Fruit fly (Drosophila melanogaster) whole organism, embryonic: ENCODE measurements around the gene CG33110.

Experiments used
- Awh ChIP-seq: fragments of 200-800 bp; sonication (Bioruptor generic); IDR thresholded peaks from 2 replicates; pipeline ENCODE4, ENCODE4 v1.3.6; 2022; ENCODE audit warnings: missing biosample characterization, missing genetic modification characterization
- Bteb2 ChIP-seq: fragments of 200-800 bp; sonication (Bioruptor generic); optimal IDR thresholded peaks from 2 replicates; lab custom pipeline; 2016; ENCODE audit warnings: missing biosample characterization, missing genetic modification characterization
- CG11696 ChIP-seq: fragments of 200-800 bp; sonication (Bioruptor generic); IDR thresholded peaks from 2 replicates; pipeline ENCODE4 v1.3.6; 2022; ENCODE audit warnings: missing biosample characterization, missing genetic modification characterization
- CG12219 ChIP-seq: fragments of 200-800 bp; sonication (Bioruptor generic); optimal IDR thresholded peaks from 3 replicates; lab custom pipeline; 2018; ENCODE audit warnings: missing biosample characterization, mild to moderate bottlenecking, missing genetic modification characterization
- CG1233 ChIP-seq: fragments of 200-800 bp; sonication (Bioruptor generic); optimal IDR thresholded peaks from 4 replicates; lab custom pipeline; 2018; ENCODE audit warnings: missing biosample characterization, mild to moderate bottlenecking, missing genetic modification characterization
- CG12769 ChIP-seq: fragments of 200-800 bp; sonication (Bioruptor generic); optimal IDR thresholded peaks from 2 replicates; lab custom pipeline; 2019; ENCODE audit warnings: missing biosample characterization, mild to moderate bottlenecking, missing genetic modification characterization, moderate library complexity
- CG1602 ChIP-seq: fragments of 200-800 bp; sonication (Bioruptor generic); optimal IDR thresholded peaks from 3 replicates; lab custom pipeline; 2016; ENCODE audit warnings: missing biosample characterization, missing genetic modification characterization
- CG16815 ChIP-seq: fragments of 200-800 bp; sonication (Bioruptor generic); optimal IDR thresholded peaks from 3 replicates; lab custom pipeline; 2017; ENCODE audit warnings: missing biosample characterization, mild to moderate bottlenecking, missing genetic modification characterization
- CG16863 ChIP-seq: fragments of 200-800 bp; sonication (Bioruptor generic); optimal IDR thresholded peaks from 3 replicates; lab custom pipeline; 2016; ENCODE audit warnings: missing biosample characterization, missing genetic modification characterization
- CG2120 ChIP-seq: fragments of 200-800 bp; sonication (Bioruptor generic); optimal IDR thresholded peaks from 3 replicates; lab custom pipeline; 2016; ENCODE audit warnings: missing biosample characterization, missing genetic modification characterization
- CG2199 ChIP-seq: fragments of 200-800 bp; sonication (Bioruptor generic); IDR thresholded peaks from 3 replicates; pipeline ENCODE4 v1.3.6; 2022; ENCODE audit warnings: missing biosample characterization, missing genetic modification characterization
- CG30020 ChIP-seq: fragments of 200-800 bp; optimal IDR thresholded peaks from 2 replicates; lab custom pipeline; 2019; ENCODE audit warnings: missing biosample characterization, mild to moderate bottlenecking, missing genetic modification characterization, moderate library complexity
- CG31388 ChIP-seq: fragments of 200-800 bp; sonication (Bioruptor generic); optimal IDR thresholded peaks from 2 replicates; lab custom pipeline; 2016; ENCODE audit warnings: missing biosample characterization, missing genetic modification characterization
- CG3281 ChIP-seq: fragments of 200-800 bp; sonication (Bioruptor generic); optimal IDR thresholded peaks from 3 replicates; lab custom pipeline; 2017; ENCODE audit warnings: missing biosample characterization, mild to moderate bottlenecking, missing genetic modification characterization
- CG33213 ChIP-seq: fragments of 200-800 bp; sonication (Bioruptor generic); optimal IDR thresholded peaks from 3 replicates; lab custom pipeline; 2016; ENCODE audit warnings: missing biosample characterization, missing genetic modification characterization
- CG4424 ChIP-seq: fragments of 200-800 bp; sonication (Bioruptor generic); optimal IDR thresholded peaks from 3 replicates; lab custom pipeline; 2016; ENCODE audit warnings: missing biosample characterization, missing genetic modification characterization
- CG4617 ChIP-seq: fragments of 200-800 bp; sonication (Bioruptor generic); optimal IDR thresholded peaks from 3 replicates; lab custom pipeline; 2016; ENCODE audit warnings: missing biosample characterization, missing genetic modification characterization, borderline replicate concordance
- CG4730 ChIP-seq: fragments of 200-800 bp; sonication (Bioruptor generic); IDR thresholded peaks from 2 replicates; pipeline ENCODE4 v1.3.6; 2022; ENCODE audit warnings: missing biosample characterization, missing genetic modification characterization
- CG4820 ChIP-seq: fragments of 200-800 bp; sonication (Bioruptor generic); optimal IDR thresholded peaks from 3 replicates; lab custom pipeline; 2016; ENCODE audit warnings: missing biosample characterization, missing genetic modification characterization
- CG7271 ChIP-seq: fragments of 200-800 bp; sonication (Bioruptor generic); optimal IDR thresholded peaks from 2 replicates; lab custom pipeline; 2018; ENCODE audit warnings: missing biosample characterization, mild to moderate bottlenecking, missing genetic modification characterization, moderate library complexity
- CG7357 ChIP-seq: fragments of 200-800 bp; sonication (Bioruptor generic); IDR thresholded peaks from 3 replicates; pipeline ENCODE4 v1.3.6; 2022; ENCODE audit warnings: missing biosample characterization, missing genetic modification characterization
- CG7372 ChIP-seq: fragments of 200-800 bp; sonication (Bioruptor generic); IDR thresholded peaks from 2 replicates; pipeline ENCODE4 v1.3.6; 2022; ENCODE audit warnings: missing biosample characterization, missing genetic modification characterization
- CG8281 ChIP-seq: fragments of 200-800 bp; sonication (Bioruptor generic); optimal IDR thresholded peaks from 2 replicates; lab custom pipeline; 2018; ENCODE audit warnings: missing biosample characterization, mild to moderate bottlenecking, missing genetic modification characterization, moderate library complexity
- CG9932 ChIP-seq: fragments of 200-800 bp; sonication (Bioruptor generic); IDR thresholded peaks from 2 replicates; pipeline ENCODE4 v1.3.6; 2022; ENCODE audit warnings: missing biosample characterization, missing genetic modification characterization
- Chrac-16 ChIP-seq: fragments of 200-800 bp; sonication (Bioruptor generic); optimal IDR thresholded peaks from 3 replicates; lab custom pipeline; 2016; ENCODE audit warnings: missing biosample characterization, missing genetic modification characterization
- Eip74EF ChIP-seq, 2 experiments: fragments of 200-800 bp in 1 of 2; fragments of >200 bp in 1 of 2; sonication (Bioruptor generic) in 1 of 2; optimal IDR thresholded peaks; 2 replicates each; lab custom pipeline; 2017 to 2019; ENCODE audit warnings: missing biosample characterization in 2 of 2, missing genetic modification characterization in 2 of 2, mild to moderate bottlenecking in 1 of 2, moderate library complexity in 1 of 2
- Elba2 ChIP-seq: fragments of 200-800 bp; sonication (Bioruptor generic); optimal IDR thresholded peaks from 3 replicates; lab custom pipeline; 2016; ENCODE audit warnings: missing biosample characterization, missing genetic modification characterization
- Fer3 ChIP-seq: fragments of 200-800 bp; sonication (Bioruptor generic); optimal IDR thresholded peaks from 2 replicates; lab custom pipeline; 2018; ENCODE audit warnings: missing biosample characterization, mild to moderate bottlenecking, missing genetic modification characterization, moderate library complexity
- H15 ChIP-seq: fragments of 200-800 bp; sonication (Bioruptor generic); IDR thresholded peaks from 3 replicates; pipeline ENCODE4 v1.3.6; 2022; ENCODE audit warnings: missing biosample characterization, missing genetic modification characterization
- HLH54F ChIP-seq: fragments of 200-800 bp; sonication (Bioruptor generic); optimal IDR thresholded peaks from 3 replicates; lab custom pipeline; 2016; ENCODE audit warnings: missing biosample characterization, missing genetic modification characterization
- Jarid2 ChIP-seq: fragments of 200-800 bp; sonication (Bioruptor generic); optimal IDR thresholded peaks from 3 replicates; lab custom pipeline; 2017; ENCODE audit warnings: mild to moderate bottlenecking, missing biosample characterization, missing genetic modification reagents, missing genetic modification characterization
- Mrtf ChIP-seq: fragments of 200-800 bp; sonication (Bioruptor generic); IDR thresholded peaks from 3 replicates; pipeline ENCODE4 v1.3.6; 2022; ENCODE audit warnings: missing biosample characterization, missing genetic modification characterization
- Nf-YC ChIP-seq: fragments of 200-800 bp; optimal IDR thresholded peaks from 3 replicates; lab custom pipeline; 2019; ENCODE audit warnings: missing biosample characterization, mild to moderate bottlenecking, missing genetic modification characterization, moderate library complexity
- Ptx1 ChIP-seq: fragments of 200-800 bp; sonication (Bioruptor generic); IDR thresholded peaks from 2 replicates; pipeline ENCODE4 v1.3.6; 2022; ENCODE audit warnings: missing biosample characterization, missing genetic modification characterization
- Spps ChIP-seq: fragments of 200-800 bp; sonication (Bioruptor generic); optimal IDR thresholded peaks from 2 replicates; lab custom pipeline; 2018; ENCODE audit warnings: missing biosample characterization, mild to moderate bottlenecking, missing genetic modification characterization
- Tbp ChIP-seq: fragments of >200 bp; optimal IDR thresholded peaks from 2 replicates; lab custom pipeline; 2018; ENCODE audit warnings: missing biosample characterization, missing genetic modification characterization
- ap ChIP-seq: fragments of 200-800 bp; sonication (Bioruptor generic); IDR thresholded peaks from 2 replicates; pipeline ENCODE4 v1.3.6; 2022; ENCODE audit warnings: missing biosample characterization, missing genetic modification characterization
- bab2 ChIP-seq: fragments of 200-800 bp; sonication (Bioruptor generic); optimal IDR thresholded peaks from 2 replicates; lab custom pipeline; 2016; ENCODE audit warnings: missing biosample characterization, missing genetic modification characterization
- btn ChIP-seq: fragments of 200-800 bp; sonication (Bioruptor generic); optimal IDR thresholded peaks from 2 replicates; lab custom pipeline; 2016; ENCODE audit warnings: missing biosample characterization, missing genetic modification characterization
- corto ChIP-seq: fragments of 200-800 bp; sonication (Bioruptor generic); optimal IDR thresholded peaks from 2 replicates; lab custom pipeline; 2016; ENCODE audit warnings: missing biosample characterization, mild to moderate bottlenecking, missing genetic modification characterization, moderate library complexity
- da ChIP-seq: fragments of 200-800 bp; sonication (Bioruptor generic); optimal IDR thresholded peaks from 2 replicates; lab custom pipeline; 2016; ENCODE audit warnings: missing biosample characterization, missing genetic modification characterization
- ind ChIP-seq: fragments of 200-800 bp; sonication (Bioruptor generic); optimal IDR thresholded peaks from 3 replicates; lab custom pipeline; 2016; ENCODE audit warnings: missing biosample characterization, missing genetic modification characterization
- lola ChIP-seq, 3 experiments: fragments of >200 bp in 2 of 3; fragments of 200-800 bp in 1 of 3; sonication (Bioruptor generic) in 1 of 3; optimal IDR thresholded peaks; 2 replicates each; lab custom pipeline; 2017 to 2019; ENCODE audit warnings: missing biosample characterization in 3 of 3, missing genetic modification characterization in 3 of 3, mild to moderate bottlenecking in 1 of 3, moderate library complexity in 1 of 3
- odd ChIP-seq: fragments of 200-800 bp; sonication (Bioruptor generic); optimal IDR thresholded peaks from 2 replicates; lab custom pipeline; 2017; ENCODE audit warnings: missing biosample characterization, mild to moderate bottlenecking, missing genetic modification characterization
- peb ChIP-seq: fragments of 200-800 bp; sonication (Bioruptor generic); IDR thresholded peaks from 2 replicates; pipeline ENCODE4 v1.3.6; 2022; ENCODE audit warnings: missing biosample characterization, missing genetic modification characterization
- seq ChIP-seq: fragments of 200-800 bp; sonication (Bioruptor generic); IDR thresholded peaks from 2 replicates; pipeline ENCODE4 v1.3.6; 2022; ENCODE audit warnings: missing biosample characterization, missing genetic modification characterization
- shn ChIP-seq: fragments of 200-800 bp; sonication (Bioruptor generic); optimal IDR thresholded peaks from 3 replicates; lab custom pipeline; 2016; ENCODE audit warnings: missing biosample characterization, missing genetic modification characterization
- slbo ChIP-seq: fragments of 200-800 bp; sonication (Bioruptor generic); IDR thresholded peaks from 2 replicates; pipeline ENCODE4 v1.3.6; 2022; ENCODE audit warnings: missing biosample characterization, missing genetic modification characterization
- trh ChIP-seq: fragments of 200-800 bp; sonication (Bioruptor generic); optimal IDR thresholded peaks from 2 replicates; lab custom pipeline; 2016; ENCODE audit warnings: missing biosample characterization, missing genetic modification characterization
- zf30C ChIP-seq: fragments of 200-800 bp; sonication (Bioruptor generic); optimal IDR thresholded peaks from 3 replicates; lab custom pipeline; 2018; ENCODE audit warnings: missing biosample characterization, mild to moderate bottlenecking, missing genetic modification characterization

The CG33110 gene

dm6 chr3R:22524344-22525072 is 45.5 kb upstream of the CG33110 start (continued):
- TF ChIP-seq bab2 (GFP tag; lab: Kevin White, UChicago) (no peak), CG9932 (GFP tag; lab: Robert Waterston, UW) (0 out of 2 replicates have a peak, but pooled peaks have one; percentile 13), CG12219 (GFP tag; lab: Kevin White, UChicago) (peak; percentile 64), corto (GFP tag; lab: Kevin White, UChicago) (no peak), Eip74EF (GFP tag; optimal IDR thresholded peaks at IDR 0.05; lab: Kevin White, UChicago) (peak in 1 of 2 experiments; percentile 93), CG4617 (no peak), HLH54F (no peak), Chrac-16 (no peak), Fer3 (tag; lab: Kevin White, UChicago) (peak; percentile 52), ind (GFP tag; lab: Kevin White, UChicago) (no peak), Elba2 (GFP tag; lab: Kevin White, UChicago) (no peak), CG2120 (GFP tag; lab: Kevin White, UChicago) (peak; percentile 45), Mrtf (no peak), H15 (0 out of 3 replicates have a peak, but pooled peaks have one; percentile 37), CG3281 (GFP tag; lab: Kevin White, UChicago) (peak; percentile 38), btn (GFP tag; lab: Kevin White, UChicago) (peak; percentile 42), odd (GFP tag; lab: Kevin White, UChicago) (peak; percentile 82), CG30020 (tag; lab: Kevin White, UChicago) (no peak), seq (GFP tag; lab: Robert Waterston, UW) (peak; percentile 82), da (GFP tag; lab: Kevin White, UChicago) (no peak), ap (GFP tag; lab: Robert Waterston, UW) (peak; percentile 49; the same call in 1 of the 2 replicates), CG1602 (GFP tag; lab: Kevin White, UChicago) (peak; percentile 3), Spps (tag; lab: Kevin White, UChicago) (peak; percentile 42), CG2199 (GFP tag; lab: Robert Waterston, UW) (no peak), CG8281 (tag; lab: Kevin White, UChicago) (peak; percentile 60), Tbp (no peak), CG11696 (GFP tag; lab: Robert Waterston, UW) (no peak), Jarid2 (peak; percentile 39), trh (GFP tag; lab: Kevin White, UChicago) (no peak), Bteb2 (GFP tag; lab: Kevin White, UChicago) (no peak), lola (GFP tag; optimal IDR thresholded peaks at IDR 0.05; lab: Kevin White, UChicago) (peak in 1 of 3 experiments; percentile 8), CG4730 (no peak; the same call in 1 of the 2 replicates), CG31388 (no peak), CG16863 (GFP tag; lab: Kevin White, UChicago) (peak; percentile 25), Awh (peak; percentile 85), CG4820 (GFP tag; lab: Kevin White, UChicago) (peak; percentile 29), CG1233 (GFP tag; lab: Kevin White, UChicago) (peak; percentile 76), CG7271 (peak; percentile 42), CG7372 (GFP tag; lab: Robert Waterston, UW) (no peak), CG4424 (GFP tag; lab: Kevin White, UChicago) (peak; percentile 51), CG7357 (no peak), Nf-YC (tag; lab: Kevin White, UChicago) (peak; percentile 28), shn (GFP tag; lab: Kevin White, UChicago) (peak; percentile 56), peb (GFP tag; lab: Robert Waterston, UW) (no peak), CG16815 (GFP tag; lab: Kevin White, UChicago) (no peak), zf30C (GFP tag; lab: Kevin White, UChicago) (no peak), CG12769 (tag; lab: Kevin White, UChicago) (peak; percentile 40), CG33213 (GFP tag; lab: Kevin White, UChicago) (peak; percentile 78), Ptx1 (GFP tag; lab: Robert Waterston, UW) (no peak), slbo (GFP tag; lab: Robert Waterston, UW) (peak; percentile 29)
